Worm (Caenorhabditis elegans) whole organism, L4 larva: ENCODE measurements around the gene ntp-1.

Experiments used
- F10B5.3 ChIP-seq: sonication (generic microtip); optimal IDR thresholded peaks from 2 replicates; lab custom pipeline; 2016; ENCODE audit warnings: mild to moderate bottlenecking, missing genetic modification characterization, missing compliant biosample characterization
- F26F4.8 ChIP-seq: fragments of 200-800 bp; sonication (Bioruptor generic); conservative IDR thresholded peaks from 2 replicates; pipeline ENCODE4 v1.3.6; 2022; ENCODE audit warnings: missing genetic modification characterization, missing compliant biosample characterization
- T20F7.1 ChIP-seq: fragments of 200-800 bp; sonication (Bioruptor generic); optimal IDR thresholded peaks from 2 replicates; lab custom pipeline; 2018; ENCODE audit warnings: mild to moderate bottlenecking, missing genetic modification characterization, missing compliant biosample characterization
- Y48G9A.11 ChIP-seq: fragments of 200-800 bp; sonication (Bioruptor generic); IDR thresholded peaks from 2 replicates; pipeline ENCODE4 v1.3.6; 2022; ENCODE audit warnings: missing genetic modification reagents, missing genetic modification characterization, missing compliant biosample characterization
- aha-1 ChIP-seq: fragments of 150-350 bp; peaks from one replicate; lab custom pipeline; 2014; ENCODE audit warnings: missing biosample characterization, missing genetic modification characterization
- ceh-20 ChIP-seq: fragments of 200-800 bp; sonication (Bioruptor generic); IDR thresholded peaks from 2 replicates; pipeline ENCODE4 v1.3.6; 2022; ENCODE audit warnings: missing genetic modification reagents, missing genetic modification characterization, missing compliant biosample characterization
- ceh-28 ChIP-seq: fragments of 150-350 bp; optimal IDR thresholded peaks from 2 replicates; lab custom pipeline; 2014; ENCODE audit warnings: missing biosample characterization, missing genetic modification reagents, missing genetic modification characterization
- ceh-62 ChIP-seq: sonication (generic microtip); optimal IDR thresholded peaks from 2 replicates; lab custom pipeline; 2017; ENCODE audit warnings: missing biosample characterization, missing genetic modification characterization
- ceh-82 ChIP-seq: sonication (generic microtip); optimal IDR thresholded peaks from 2 replicates; lab custom pipeline; 2017; ENCODE audit warnings: missing biosample characterization, missing genetic modification characterization
- ces-1 ChIP-seq: fragments of 150-350 bp; sonication (generic microtip); optimal IDR thresholded peaks from 4 replicates; lab custom pipeline; 2014; ENCODE audit warnings: missing biosample characterization, missing genetic modification reagents, missing genetic modification characterization
- daf-12 ChIP-seq: fragments of 150-350 bp; optimal IDR thresholded peaks from 2 replicates; lab custom pipeline; 2014; ENCODE audit warnings: missing biosample characterization, missing genetic modification reagents, missing genetic modification characterization
- daf-16 ChIP-seq, 3 experiments: sonication (generic microtip); optimal IDR thresholded peaks; 2 replicates each; lab custom pipeline; 2016 to 2017; ENCODE audit warnings: missing genetic modification characterization in 3 of 3, missing genetic modification reagents in 3 of 3, mild to moderate bottlenecking in 2 of 3, missing compliant biosample characterization in 2 of 3, missing biosample characterization in 1 of 3, moderate library complexity in 1 of 3
- dmd-6 ChIP-seq: fragments of 200-800 bp; sonication (Bioruptor generic); IDR thresholded peaks from 2 replicates; pipeline ENCODE4 v1.3.6; 2022; ENCODE audit warnings: missing genetic modification reagents, missing genetic modification characterization, missing compliant biosample characterization
- dpl-1 ChIP-seq: fragments of 150-350 bp; optimal IDR thresholded peaks from 2 replicates; lab custom pipeline; 2014; ENCODE audit warnings: missing biosample characterization, missing genetic modification reagents, missing genetic modification characterization
- dve-1 ChIP-seq: sonication (generic microtip); optimal IDR thresholded peaks from 2 replicates; lab custom pipeline; 2017; ENCODE audit warnings: antibody characterized with exemption, mild to moderate bottlenecking, missing genetic modification characterization, missing compliant biosample characterization; ENCODE audit not compliant: insufficient read depth
- hif-1 ChIP-seq, 2 experiments: sonication (generic microtip); optimal IDR thresholded peaks; 2 replicates each; lab custom pipeline; 2016 to 2017; ENCODE audit warnings: missing compliant biosample characterization in 2 of 2, missing genetic modification characterization in 2 of 2, missing genetic modification reagents in 2 of 2, missing genotype in 2 of 2, mild to moderate bottlenecking in 1 of 2
- hlh-11 ChIP-seq: fragments of 200-800 bp; sonication (Bioruptor generic); optimal IDR thresholded peaks from 2 replicates; lab custom pipeline; 2018; ENCODE audit warnings: mild to moderate bottlenecking, missing genetic modification characterization, missing compliant biosample characterization
- hlh-30 ChIP-seq: sonication (generic microtip); optimal IDR thresholded peaks from 2 replicates; lab custom pipeline; 2017; ENCODE audit warnings: antibody characterized with exemption, mild to moderate bottlenecking, missing genetic modification characterization, missing compliant biosample characterization; ENCODE audit not compliant: insufficient read depth
- hmg-1.1 ChIP-seq: fragments of 200-800 bp; sonication (Bioruptor generic); IDR thresholded peaks from 2 replicates; pipeline ENCODE4 v1.3.6; 2022; ENCODE audit warnings: missing genetic modification reagents, missing genetic modification characterization, missing compliant biosample characterization
- jun-1 ChIP-seq: fragments of 150-350 bp; optimal IDR thresholded peaks from 2 replicates; lab custom pipeline; 2014; ENCODE audit warnings: missing biosample characterization, missing genetic modification reagents, missing genetic modification characterization
- lin-38 ChIP-seq: fragments of 200-800 bp; sonication (Bioruptor generic); IDR thresholded peaks from 2 replicates; pipeline ENCODE4 v1.3.6; 2022; ENCODE audit warnings: missing genetic modification reagents, missing genetic modification characterization, missing compliant biosample characterization
- lin-39 ChIP-seq: fragments of 150-350 bp; optimal IDR thresholded peaks from 2 replicates; lab custom pipeline; 2014; ENCODE audit warnings: missing biosample characterization, missing genetic modification reagents, missing genetic modification characterization
- lsy-2 ChIP-seq, 2 experiments: fragments of 150-350 bp in 1 of 2; sonication (generic microtip) in 1 of 2; optimal IDR thresholded peaks; 2 replicates each; lab custom pipeline; 2014 to 2017; ENCODE audit warnings: missing biosample characterization in 2 of 2, missing genetic modification characterization in 2 of 2
- madf-5 ChIP-seq, 2 experiments: fragments of 200-800 bp; sonication (Bioruptor generic); IDR thresholded peaks; 2 replicates each; pipeline ENCODE4 v1.3.6; 2022; ENCODE audit warnings: missing compliant biosample characterization in 2 of 2, missing genetic modification characterization in 2 of 2
- mdl-1 ChIP-seq, 2 experiments: fragments of 150-350 bp in 1 of 2; sonication (generic microtip) in 1 of 2; optimal IDR thresholded peaks; 2 replicates each; lab custom pipeline; 2014 to 2017; ENCODE audit warnings: missing biosample characterization in 2 of 2, missing genetic modification characterization in 2 of 2
- mes-2 ChIP-seq: sonication (generic microtip); optimal IDR thresholded peaks from 2 replicates; lab custom pipeline; 2016; ENCODE audit warnings: missing genotype, mild to moderate bottlenecking, missing genetic modification characterization, missing compliant biosample characterization; ENCODE audit not compliant: poor library complexity, severe bottlenecking
- mxl-2 ChIP-seq: fragments of 200-800 bp; sonication (Bioruptor generic); conservative IDR thresholded peaks from 2 replicates; pipeline ENCODE4 v1.3.6; 2022; ENCODE audit warnings: missing genetic modification reagents, missing genetic modification characterization, missing compliant biosample characterization
- nhr-10 ChIP-seq: fragments of 150-350 bp; optimal IDR thresholded peaks from 2 replicates; lab custom pipeline; 2014; ENCODE audit warnings: missing biosample characterization, missing genetic modification characterization
- nhr-11 ChIP-seq: fragments of 150-350 bp; optimal IDR thresholded peaks from 2 replicates; lab custom pipeline; 2014; ENCODE audit warnings: missing biosample characterization, missing genetic modification characterization
- nhr-111 ChIP-seq: fragments of 200-800 bp; sonication (Bioruptor generic); optimal IDR thresholded peaks from 2 replicates; lab custom pipeline; 2018; ENCODE audit warnings: mild to moderate bottlenecking, missing genetic modification characterization, missing compliant biosample characterization
- nhr-237 ChIP-seq: sonication (generic microtip); optimal IDR thresholded peaks from 2 replicates; lab custom pipeline; 2017; ENCODE audit warnings: missing biosample characterization, missing genetic modification characterization
- nhr-28 ChIP-seq: fragments of 150-350 bp; optimal IDR thresholded peaks from 2 replicates; lab custom pipeline; 2014; ENCODE audit warnings: missing biosample characterization, missing genetic modification characterization
- nhr-42 ChIP-seq: fragments of 200-800 bp; sonication (Bioruptor generic); IDR thresholded peaks from 2 replicates; pipeline ENCODE4 v1.3.6; 2022; ENCODE audit warnings: missing genetic modification characterization, missing compliant biosample characterization
- nhr-48 ChIP-seq: sonication (generic microtip); optimal IDR thresholded peaks from 2 replicates; lab custom pipeline; 2016; ENCODE audit warnings: mild to moderate bottlenecking, missing genetic modification characterization, missing compliant biosample characterization
- nhr-6 ChIP-seq: fragments of 150-350 bp; optimal IDR thresholded peaks from 2 replicates; lab custom pipeline; 2014; ENCODE audit warnings: missing biosample characterization, missing genetic modification characterization
- nhr-76 ChIP-seq: fragments of 150-350 bp; optimal IDR thresholded peaks from 2 replicates; lab custom pipeline; 2014; ENCODE audit warnings: missing biosample characterization, missing genetic modification characterization
- nhr-77 ChIP-seq: fragments of 150-350 bp; optimal IDR thresholded peaks from 2 replicates; lab custom pipeline; 2014; ENCODE audit warnings: missing biosample characterization, missing genetic modification characterization
- pqm-1 ChIP-seq: sonication (generic microtip); optimal IDR thresholded peaks from 2 replicates; lab custom pipeline; 2017; ENCODE audit warnings: missing biosample characterization, missing genetic modification characterization
- sdz-12 ChIP-seq: fragments of 200-800 bp; sonication (Bioruptor generic); optimal IDR thresholded peaks from 2 replicates; lab custom pipeline; 2018; ENCODE audit warnings: mild to moderate bottlenecking, missing genetic modification characterization, missing compliant biosample characterization
- snpc-1.2 ChIP-seq: fragments of 200-800 bp; sonication (Bioruptor generic); IDR thresholded peaks from 2 replicates; pipeline ENCODE4 v1.3.6; 2022; ENCODE audit warnings: missing genetic modification reagents, missing genetic modification characterization, missing compliant biosample characterization
- tra-1 ChIP-seq: fragments of 200-800 bp; sonication (Bioruptor generic); IDR thresholded peaks from 2 replicates; pipeline ENCODE4 v1.3.6; 2022; ENCODE audit warnings: missing genetic modification reagents, missing genetic modification characterization, missing compliant biosample characterization
- unc-39 ChIP-seq: sonication (generic microtip); optimal IDR thresholded peaks from 2 replicates; lab custom pipeline; 2017; ENCODE audit warnings: missing biosample characterization, missing genetic modification characterization
- unc-62 ChIP-seq, 3 experiments: fragments of 150-350 bp in 1 of 3; sonication (generic microtip); optimal IDR thresholded peaks in 2 of 3; peaks in 1 of 3; 1 replicate in 1 of 3; 2 replicates in 2 of 3; lab custom pipeline; 2014 to 2017; ENCODE audit warnings: missing biosample characterization in 3 of 3, missing genetic modification characterization in 3 of 3, missing genetic modification reagents in 3 of 3, missing genotype in 1 of 3
- ztf-7 ChIP-seq: fragments of 150-350 bp; optimal IDR thresholded peaks from 2 replicates; lab custom pipeline; 2014; ENCODE audit warnings: missing biosample characterization, missing genetic modification characterization

The ntp-1 gene

ce11 chrIV:7834625-7835228 is 40.1 kb upstream of the ntp-1 start, which contains the start of gene erp-44.2:
Gene erp-44.2, minus strand, starts transcription at chrIV:7834675.
- TF ChIP-seq aha-1 (peak; percentile 34), daf-12 (tag; lab: Kevin White, UChicago) (no peak)

- TF ChIP-seq ceh-82 (tag; lab: Kevin White, UChicago): no peak
- TF ChIP-seq mxl-2 (GFP tag; lab: Robert Waterston, UW): no peak
- TF ChIP-seq F26F4.8 (GFP tag; lab: Robert Waterston, UW): no peak
- TF ChIP-seq ceh-62 (tag; lab: Kevin White, UChicago): no peak
- TF ChIP-seq hlh-30 (tag; lab: Kevin White, UChicago): peak; percentile 68
- peak; percentile 4 for TF ChIP-seq pqm-1 (tag; lab: Kevin White, UChicago)
- TF ChIP-seq dmd-6: 0 out of 2 replicates have a peak, but pooled peaks have one; percentile 10
- no peak for TF ChIP-seq ces-1 (GFP tag; lab: Kevin White, UChicago)
- no peak for TF ChIP-seq daf-16 (GFP tag; optimal IDR thresholded peaks at IDR 0.05; lab: Kevin White, UChicago)
- peak; percentile 84 for TF ChIP-seq daf-16 (tag; optimal IDR thresholded peaks at IDR 0.05; lab: Kevin White, UChicago)
- TF ChIP-seq F10B5.3 (tag; lab: Kevin White, UChicago): no peak
- TF ChIP-seq dve-1 (tag; lab: Kevin White, UChicago): peak; percentile 65
- peak; percentile 30 for TF ChIP-seq mes-2 (tag; lab: Kevin White, UChicago)
- TF ChIP-seq hlh-11: peak; percentile 27
- TF ChIP-seq T20F7.1 (GFP tag; lab: Kevin White, UChicago): no peak
- no peak for TF ChIP-seq hif-1 (tag; optimal IDR thresholded peaks at IDR 0.05; lab: Kevin White, UChicago)
- no peak for TF ChIP-seq unc-39 (tag; lab: Kevin White, UChicago)
- TF ChIP-seq dpl-1: peak; percentile 4
- no peak for TF ChIP-seq tra-1 (GFP tag; lab: Robert Waterston, UW)
- TF ChIP-seq nhr-28 (tag; lab: Kevin White, UChicago): peak; percentile 7
- TF ChIP-seq nhr-111: no peak
- peak in 1 of 2 experiments; percentile 30 for TF ChIP-seq mdl-1 (tag; optimal IDR thresholded peaks at IDR 0.05; lab: Kevin White, UChicago)
- TF ChIP-seq lin-39 (tag; lab: Kevin White, UChicago): no peak
- no peak for TF ChIP-seq sdz-12 (GFP tag; lab: Kevin White, UChicago)
- peak in 1 of 2 experiments; percentile 49 for TF ChIP-seq lsy-2 (tag; optimal IDR thresholded peaks at IDR 0.05; lab: Kevin White, UChicago)
- TF ChIP-seq hmg-1.1 (GFP tag; lab: Robert Waterston, UW): no peak
- TF ChIP-seq jun-1 (tag; lab: Kevin White, UChicago): no peak
- peak; percentile 39 for TF ChIP-seq lin-38 (GFP tag; lab: Robert Waterston, UW)
- no peak for TF ChIP-seq nhr-11 (tag; lab: Kevin White, UChicago)
- no peak for TF ChIP-seq nhr-6
- TF ChIP-seq ceh-28 (tag; lab: Kevin White, UChicago): no peak
- no peak for TF ChIP-seq nhr-42 (GFP tag; lab: Robert Waterston, UW)
- peak; percentile 61 for TF ChIP-seq aha-1
- no peak for TF ChIP-seq snpc-1.2 (GFP tag; lab: Robert Waterston, UW)
- TF ChIP-seq ceh-20 (GFP tag; lab: Robert Waterston, UW): no peak
Observed at ce11 chrIV:7830151-7830550, 35.5 kb upstream of the ntp-1 start, which contains the start of gene mvb-12. Gene mvb-12, plus strand, starts transcription at chrIV:7830525.

ce11 chrIV:7829275-7829938 is 34.8 kb upstream of the ntp-1 start, which contains the start of gene C06A6.4:
Gene C06A6.4, minus strand, starts transcription at chrIV:7829298.
- no peak for TF ChIP-seq ceh-82 (tag; lab: Kevin White, UChicago)
- TF ChIP-seq ztf-7: no peak
- TF ChIP-seq lsy-2 (tag; optimal IDR thresholded peaks at IDR 0.05; lab: Kevin White, UChicago): peak in 1 of 2 experiments; percentile 27
- TF ChIP-seq Y48G9A.11 (GFP tag; lab: Robert Waterston, UW): no peak
- no peak for TF ChIP-seq nhr-10 (tag; lab: Kevin White, UChicago)
- no peak for TF ChIP-seq nhr-48 (tag; lab: Kevin White, UChicago)
- no peak for TF ChIP-seq nhr-76 (tag; lab: Kevin White, UChicago)
- TF ChIP-seq daf-12 (tag; lab: Kevin White, UChicago): no peak
- no peak for TF ChIP-seq nhr-237 (tag; lab: Kevin White, UChicago)
- TF ChIP-seq T20F7.1 (GFP tag; lab: Kevin White, UChicago): no peak
- peak; percentile 10 for TF ChIP-seq mes-2 (tag; lab: Kevin White, UChicago)
- TF ChIP-seq madf-5 (GFP tag; IDR thresholded peaks at IDR 0.05; lab: Robert Waterston, UW): no peak
- peak in 1 of 2 experiments; percentile 42 for TF ChIP-seq unc-62 (GFP tag; optimal IDR thresholded peaks at IDR 0.05 in 1 of 2; lab: Kevin White, UChicago)
- no peak for TF ChIP-seq unc-62 (tag; optimal IDR thresholded peaks at IDR 0.05; lab: Kevin White, UChicago)
- no peak for TF ChIP-seq nhr-77 (tag; lab: Kevin White, UChicago)
- TF ChIP-seq ces-1 (GFP tag; lab: Kevin White, UChicago): no peak
- peak; percentile 33 for TF ChIP-seq pqm-1 (tag; lab: Kevin White, UChicago)
- TF ChIP-seq dve-1 (tag; lab: Kevin White, UChicago): peak; percentile 56
